Fruit fly (Drosophila melanogaster) ovary, adult (tissue): ENCODE data around the gene CG11843.

ENCODE experiments used
- CG17801 ChIP-seq: fragments of 200-800 bp; optimal IDR thresholded peaks from 2 replicates; lab custom pipeline; 2019; ENCODE audit warnings: missing biosample characterization, mild to moderate bottlenecking, missing genetic modification characterization, moderate library complexity; ENCODE audit not compliant: partially characterized antibody

The CG11843 gene

DNA sequence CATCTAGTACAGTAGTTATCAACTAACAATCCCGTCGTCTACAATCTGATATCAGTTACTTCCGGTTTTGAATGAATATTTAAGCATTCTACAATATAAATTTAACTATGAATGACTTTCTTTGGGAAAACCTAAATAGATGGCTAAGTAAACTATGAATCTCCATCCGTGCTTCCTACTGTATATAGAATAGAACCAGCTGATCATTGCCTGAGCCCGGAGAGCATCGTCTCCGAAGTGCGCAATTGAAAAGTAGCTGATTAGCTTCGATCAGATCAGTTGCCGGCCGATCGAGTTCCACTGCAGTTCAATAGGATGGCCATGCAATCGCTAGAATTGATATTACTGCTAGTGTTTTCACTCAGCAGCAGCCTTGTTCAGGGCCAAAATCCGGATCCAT lies 3.4 kb upstream of the CG11843 start, which contains the start of gene CG11841:
Gene CG11841, plus strand, starts transcription at position 301 of the 400 bp plus-strand sequence.
- TF ChIP-seq CG17801 (GFP tag; lab: Kevin White, UChicago), result no peak

DNA sequence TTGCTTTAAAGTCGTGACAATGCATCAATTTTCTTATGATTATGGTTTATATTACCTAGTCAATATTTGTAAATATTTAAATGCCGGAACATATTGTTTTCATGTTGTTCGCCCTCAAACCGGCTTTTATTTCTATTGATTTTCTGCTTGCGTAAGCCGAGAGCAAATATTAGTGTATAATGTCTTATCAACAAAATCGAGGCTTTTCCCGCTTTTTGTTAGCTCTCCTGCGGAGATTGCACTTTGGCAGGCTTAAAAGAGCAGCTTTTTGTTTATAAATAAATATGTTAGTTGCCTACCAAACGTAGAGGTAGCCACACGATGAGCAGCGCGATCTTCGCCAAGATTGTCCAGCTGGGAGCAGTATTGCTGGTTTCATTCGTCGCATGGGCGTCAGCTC lies 1.8 kb upstream of the CG11843 start, which contains the start of gene CG11842:
Gene CG11842, plus strand, starts transcription at position 301 of the 400 bp plus-strand sequence.
- no peak for TF ChIP-seq CG17801 (GFP tag; lab: Kevin White, UChicago)

DNA sequence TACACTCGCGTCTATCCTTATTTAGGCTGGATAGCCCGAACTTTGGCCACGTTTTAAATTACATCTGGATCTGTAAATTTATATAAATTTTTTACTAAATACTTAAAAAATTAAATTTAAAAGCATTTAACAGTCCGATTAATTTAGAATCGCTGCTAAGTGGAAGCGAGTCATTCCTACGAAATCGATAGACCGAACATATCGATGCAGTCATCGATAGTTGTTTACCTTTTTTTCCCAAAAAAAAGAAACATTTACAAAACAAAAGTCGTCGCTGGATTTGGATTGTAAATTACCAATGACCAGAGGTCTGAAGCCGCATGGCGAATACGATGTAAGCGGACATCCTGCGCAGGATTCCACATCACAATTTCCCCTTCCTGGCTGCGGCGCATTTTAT lies 1.6 kb downstream of the CG11843 start, which contains the start of gene Sirt7:
Gene Sirt7, plus strand, starts transcription at position 218 of the 400 bp plus-strand sequence.
- peak; percentile 89 for TF ChIP-seq CG17801 (GFP tag; lab: Kevin White, UChicago)

DNA sequence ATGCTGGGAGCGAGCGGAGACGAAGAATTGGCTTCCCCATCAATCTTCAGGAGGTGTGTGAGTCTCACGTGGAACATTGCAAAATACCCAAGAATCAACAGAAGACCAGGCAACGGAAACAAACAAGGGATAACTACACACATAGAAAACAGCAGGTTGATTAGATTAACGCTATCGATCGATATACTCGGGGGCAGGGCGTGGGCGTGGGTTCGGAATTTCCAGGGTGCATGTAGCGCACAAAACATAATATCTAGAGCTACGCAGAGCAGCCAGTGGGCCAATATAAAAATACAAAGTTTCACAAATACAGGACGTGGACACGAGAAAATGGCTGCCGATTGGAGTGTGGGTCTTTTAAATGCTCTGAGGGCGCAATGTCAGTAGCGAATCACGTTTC lies 5.2 kb downstream of the CG11843 start:
- no peak for TF ChIP-seq CG17801 (GFP tag; lab: Kevin White, UChicago)

DNA sequence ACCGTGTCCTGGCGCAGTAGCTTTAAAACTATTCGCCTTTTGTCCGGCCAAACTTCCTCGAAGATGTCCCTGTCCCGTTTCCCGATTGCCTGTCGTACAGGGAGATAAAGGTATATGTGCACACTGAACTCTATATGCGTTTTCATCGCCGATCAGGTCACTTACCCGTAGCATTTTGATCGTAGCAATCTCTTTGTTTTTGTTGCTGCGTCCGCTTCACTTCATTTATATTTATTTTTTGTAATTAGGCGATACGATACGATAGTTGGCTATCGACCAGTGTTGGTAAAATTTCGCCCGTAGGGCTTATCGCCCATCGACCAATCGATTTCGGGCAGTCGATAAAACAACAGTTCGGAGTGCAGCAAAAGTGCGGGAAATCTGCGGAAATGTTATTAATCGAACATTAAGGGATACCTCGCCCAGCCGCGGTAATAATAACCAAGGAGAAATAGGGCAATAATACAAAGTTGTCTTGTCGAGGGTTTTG lies 8.6 kb downstream of the CG11843 start, which contains the start of the genes Cul5 and Bicra:
Gene Cul5, minus strand, starts transcription at position 259 of the 490 bp plus-strand sequence.
Gene Bicra, plus strand, starts transcription at position 324 of the 490 bp plus-strand sequence.
- peak; percentile 67 for TF ChIP-seq CG17801 (GFP tag; lab: Kevin White, UChicago)

DNA sequence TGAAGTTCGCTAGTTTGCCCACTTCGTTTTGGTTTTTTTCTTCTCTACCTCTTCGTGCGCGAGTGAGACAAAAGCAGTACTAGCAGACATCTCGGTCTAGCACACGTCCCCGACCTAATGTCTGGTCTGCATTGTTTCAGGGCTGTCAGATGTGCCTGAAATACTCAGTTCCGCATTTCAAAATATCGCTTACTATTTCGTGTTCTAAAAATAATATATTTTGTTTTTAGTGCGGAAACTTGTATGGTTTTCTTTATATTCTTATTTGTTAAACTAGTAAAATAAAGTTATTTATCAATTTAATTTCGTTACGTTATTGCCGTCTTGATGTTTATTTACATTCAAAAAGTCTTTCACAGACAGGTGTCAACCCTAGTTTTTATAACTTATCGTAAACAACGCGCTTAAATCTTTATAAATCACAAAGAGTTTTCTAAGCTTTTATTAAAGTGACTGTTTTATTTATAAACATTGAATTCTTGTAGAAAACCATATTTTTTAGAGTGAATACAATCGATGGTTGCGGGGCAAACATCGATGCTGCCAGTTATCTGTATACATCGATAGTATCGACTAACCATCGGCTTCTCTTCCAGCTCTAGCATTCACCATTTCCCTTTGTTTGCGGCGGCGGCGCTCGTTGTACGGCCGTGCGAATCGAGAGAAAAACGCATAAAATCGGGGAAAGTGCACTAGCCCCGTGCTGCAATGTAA lies 9.2 kb downstream of the CG11843 start:
- peak; percentile 39 for TF ChIP-seq CG17801 (GFP tag; lab: Kevin White, UChicago)

DNA sequence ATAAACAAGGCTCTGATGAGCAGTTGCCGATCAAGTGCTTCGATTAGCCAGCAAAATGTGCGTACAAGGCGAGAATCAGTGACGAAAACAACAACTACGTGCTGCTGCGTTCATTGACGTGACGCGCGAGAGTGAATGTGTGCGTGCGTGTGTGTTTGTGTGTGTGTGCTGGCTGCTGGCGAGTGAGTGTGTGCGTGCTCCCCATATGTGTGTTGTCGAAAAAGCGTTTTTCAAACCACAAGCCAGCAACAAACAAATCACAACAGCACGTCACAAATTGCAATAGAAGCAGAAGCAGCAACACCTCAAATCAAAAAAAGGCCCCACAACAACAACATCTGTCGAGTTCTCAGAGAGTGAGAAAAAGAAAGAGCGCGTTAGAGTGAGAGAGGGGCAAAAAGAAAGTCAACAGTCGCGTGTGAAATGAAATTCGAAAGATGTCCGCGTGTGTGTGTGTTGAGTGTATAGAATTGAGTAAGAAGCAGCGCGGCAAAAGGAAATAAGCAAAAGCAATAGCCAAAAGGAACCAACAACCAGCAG lies 9.8 kb downstream of the CG11843 start:
- TF ChIP-seq CG17801 (GFP tag; lab: Kevin White, UChicago), result no peak

DNA sequence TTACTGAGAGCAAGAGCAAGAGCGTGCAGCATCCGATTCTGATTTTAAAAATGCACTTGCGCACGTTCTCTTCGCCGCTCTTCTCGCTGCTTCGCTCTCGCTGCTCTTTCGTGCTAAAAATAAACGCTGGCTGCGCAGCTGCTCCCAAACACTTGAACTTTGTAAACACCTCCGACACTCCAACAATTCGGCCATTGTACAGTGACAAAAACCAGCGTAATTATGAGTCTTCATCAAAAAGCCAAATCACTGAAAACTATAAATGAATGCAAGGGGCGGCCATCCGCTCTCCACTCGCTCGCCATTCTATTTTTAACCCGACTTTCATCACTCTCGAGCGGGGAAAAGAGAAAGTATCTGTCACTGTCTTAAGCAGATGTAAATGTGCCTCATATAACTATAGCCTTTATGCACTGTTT lies 10.5 kb downstream of the CG11843 start:
- TF ChIP-seq CG17801 (GFP tag; lab: Kevin White, UChicago), result no peak

DNA sequence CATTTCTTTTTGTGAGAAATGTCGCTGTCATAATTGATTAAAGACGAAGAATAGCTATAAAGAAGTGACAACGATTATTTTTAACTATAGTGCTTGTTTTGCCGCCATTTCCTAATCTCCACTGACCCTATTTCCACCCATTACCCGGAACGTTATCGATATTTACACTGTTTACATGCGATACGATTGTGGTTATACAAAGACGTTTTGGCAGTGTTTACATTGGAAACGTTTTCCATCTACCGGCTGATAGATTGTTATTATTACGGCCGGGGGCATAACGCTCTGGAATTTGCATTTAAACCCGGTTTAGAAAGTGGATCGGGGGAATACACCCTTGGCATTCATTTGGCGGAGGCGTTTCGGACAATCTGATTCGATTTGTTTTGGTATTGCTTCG lies 12.1 kb downstream of the CG11843 start:
- no peak for TF ChIP-seq CG17801 (GFP tag; lab: Kevin White, UChicago)

DNA sequence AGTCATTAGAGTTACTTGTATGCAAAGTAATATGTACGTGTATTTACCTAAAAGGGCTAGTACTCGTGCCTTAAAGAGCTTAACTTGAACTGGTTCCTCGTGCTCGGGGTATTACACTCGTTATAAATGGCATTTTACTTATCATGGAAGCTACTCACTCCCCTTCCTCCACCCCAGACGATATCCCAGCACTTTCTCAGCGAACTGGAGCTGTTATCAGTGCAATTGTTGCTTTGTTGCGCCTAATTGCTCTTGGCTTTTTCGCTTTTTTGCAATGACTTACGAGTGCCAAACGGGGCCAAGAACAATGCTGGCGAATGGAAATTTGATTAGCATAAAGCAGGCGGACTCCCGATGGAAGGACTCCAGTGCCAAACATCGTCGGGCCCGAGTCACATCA lies 12.9 kb downstream of the CG11843 start:
- TF ChIP-seq CG17801 (GFP tag; lab: Kevin White, UChicago), result no peak

DNA sequence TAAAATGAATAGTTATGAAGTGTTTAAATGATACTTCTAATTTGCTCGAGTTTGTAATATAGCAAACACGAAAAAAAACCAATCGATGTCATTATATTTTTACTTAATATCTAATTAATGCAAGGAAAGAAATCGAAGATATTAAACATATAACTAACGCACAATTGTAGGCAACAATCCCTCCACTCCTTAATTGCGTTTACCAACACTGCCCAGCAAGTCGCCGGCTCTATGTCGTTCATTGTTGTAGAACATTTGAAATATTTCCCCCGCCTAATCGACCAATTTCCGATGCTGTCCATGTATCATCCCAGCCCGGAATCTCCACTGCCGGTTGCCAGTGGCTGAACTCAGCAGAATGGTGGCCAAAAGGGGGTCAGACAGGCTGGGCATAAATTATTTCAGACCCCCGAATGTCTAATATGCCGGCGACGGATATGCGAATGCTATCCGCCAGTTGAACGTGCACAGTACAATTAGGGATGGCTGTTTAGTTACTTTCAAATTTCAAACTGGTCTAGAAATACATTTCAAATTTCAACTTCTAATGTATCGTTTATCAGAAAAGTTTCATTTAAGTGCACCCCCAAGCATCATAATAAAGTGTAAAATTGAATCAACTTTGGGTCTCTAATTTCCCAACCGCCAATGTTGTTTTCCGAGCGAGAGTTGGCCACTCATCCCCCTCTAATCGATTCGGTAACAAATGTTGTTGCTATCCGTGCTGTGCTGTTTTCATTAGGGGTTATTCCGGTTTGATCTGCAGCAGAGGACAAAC lies 14.5 kb downstream of the CG11843 start:
- TF ChIP-seq CG17801 (GFP tag; lab: Kevin White, UChicago), result no peak

DNA sequence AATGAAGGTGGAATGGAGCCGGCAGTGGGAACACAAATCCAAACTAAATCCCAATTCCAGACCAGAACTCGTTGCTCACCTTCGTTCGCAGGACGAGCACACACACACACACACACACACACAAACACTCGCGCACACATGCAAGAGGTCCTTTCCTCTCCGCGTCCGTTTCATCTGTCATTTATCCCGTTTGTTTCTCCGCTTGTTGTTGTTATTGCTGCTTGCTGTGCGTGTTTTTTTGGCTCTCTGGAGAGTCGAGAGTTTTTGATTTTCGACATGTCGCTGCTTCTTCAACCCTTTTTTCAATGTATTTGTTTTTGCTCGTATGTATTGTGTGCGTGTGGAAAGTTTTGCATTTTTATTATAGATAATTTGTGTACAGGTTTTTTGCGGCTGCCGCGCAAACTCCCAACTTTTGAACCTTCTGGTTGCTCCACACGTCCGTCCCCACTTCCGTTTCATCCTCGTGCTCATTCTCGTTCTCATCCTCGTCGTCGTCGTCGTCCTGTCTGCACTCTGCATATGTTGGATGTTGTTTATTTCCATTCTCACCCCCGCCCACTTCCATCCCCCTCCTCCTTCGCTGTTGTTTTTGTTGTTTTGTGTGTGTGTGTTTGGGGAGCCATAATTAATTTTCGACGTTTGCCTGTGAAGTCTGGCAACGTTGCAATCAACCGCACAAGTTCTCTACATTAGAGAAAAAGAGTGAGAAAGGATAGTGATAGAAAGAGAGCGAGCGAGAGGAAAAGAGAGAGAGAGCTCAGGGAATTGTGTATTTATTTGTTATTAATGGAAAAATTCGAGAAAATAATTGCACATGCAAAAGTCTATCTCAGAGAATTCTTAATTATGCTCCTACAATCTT lies 15.3 kb downstream of the CG11843 start:
- TF ChIP-seq CG17801 (GFP tag; lab: Kevin White, UChicago), result no peak

DNA sequence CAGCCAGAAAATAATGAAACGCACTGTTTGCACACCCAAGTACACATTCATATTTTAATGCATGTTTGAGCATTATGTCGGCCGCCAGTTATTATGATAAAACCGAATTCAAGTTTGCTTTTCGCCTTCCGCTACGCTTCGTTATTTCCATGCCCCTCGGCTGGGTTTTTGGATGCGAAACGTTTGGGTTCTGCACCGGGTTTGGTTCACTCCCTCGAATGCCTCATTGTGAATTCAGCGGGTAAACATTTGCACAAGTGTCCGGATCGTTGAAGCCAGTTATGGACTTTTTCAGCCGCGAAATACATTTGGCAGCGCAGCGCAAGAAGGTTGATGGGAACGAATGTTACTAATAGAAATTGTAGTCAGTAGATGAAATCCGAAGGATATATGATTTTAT lies 17.0 kb downstream of the CG11843 start:
- no peak for TF ChIP-seq CG17801 (GFP tag; lab: Kevin White, UChicago)

DNA sequence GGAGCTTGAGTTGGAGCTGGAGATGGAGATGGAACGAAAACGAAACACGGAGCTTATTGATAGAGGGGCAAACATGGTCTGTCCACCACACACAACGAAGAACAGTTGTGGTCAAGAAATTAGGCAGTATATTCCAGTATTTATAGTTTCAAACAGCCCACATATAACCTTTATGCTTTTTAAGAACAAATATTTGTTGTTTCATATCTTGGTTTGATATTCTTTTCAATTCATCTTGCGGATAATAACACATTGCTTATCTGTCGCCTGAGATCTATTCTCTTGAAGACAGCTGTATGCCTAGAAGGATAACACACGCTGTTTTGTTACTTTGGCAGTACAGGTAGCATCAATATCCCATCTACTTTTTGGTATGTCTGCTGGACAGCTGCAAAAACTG lies 18.7 kb downstream of the CG11843 start:
- no peak for TF ChIP-seq CG17801 (GFP tag; lab: Kevin White, UChicago)
